Fruit fly (Drosophila melanogaster): Measurements from ENCODE around the gene Obp83cd.
A peak's percentile ranks its signal among the peaks of the same experiment; 100 is the strongest.

The Obp83cd gene

dm6 chr3R:6112252-6112995 lies 4.5 kb downstream of the Obp83cd start, which contains the start of gene Obp83g (continued):
- TF ChIP-seq CG13424 (tag; optimal IDR thresholded peaks at IDR 0.05): peak; percentile 60
- 0 out of 2 replicates have a peak, but pooled peaks have one; percentile 16 for TF ChIP-seq Rx (GFP tag; IDR thresholded peaks at IDR 0.05)
- peak; percentile 5 for TF ChIP-seq Nf-YB (GFP tag; optimal IDR thresholded peaks at IDR 0.05)
- peak; percentile 47; the same call in 1 of the 2 replicates for TF ChIP-seq CG31441 (GFP tag; IDR thresholded peaks at IDR 0.05)
- TF ChIP-seq kni (GFP tag; optimal IDR thresholded peaks at IDR 0.05): peak; percentile 46
- peak; percentile 29 for TF ChIP-seq CG12155 (GFP tag; optimal IDR thresholded peaks at IDR 0.05)
- peak; percentile 76 for TF ChIP-seq CG2678 (tag; optimal IDR thresholded peaks at IDR 0.05)
- TF ChIP-seq CG10274 (GFP tag; optimal IDR thresholded peaks at IDR 0.05): peak; percentile 31
- TF ChIP-seq HLH54F (GFP tag; optimal IDR thresholded peaks at IDR 0.05): peak; percentile 36
- 0 out of 2 replicates have a peak, but pooled peaks have one; percentile 12 for TF ChIP-seq CG17328 (GFP tag; IDR thresholded peaks at IDR 0.05)
- TF ChIP-seq Atf-2 (GFP tag; optimal IDR thresholded peaks at IDR 0.05): no peak
- peak; percentile 18 for TF ChIP-seq CG9727 (GFP tag; optimal IDR thresholded peaks at IDR 0.05)
- peak; percentile 24 to 93 for TF ChIP-seq Pdp1 (GFP tag; optimal IDR thresholded peaks at IDR 0.05)
- peak; percentile 48 for TF ChIP-seq Meics (GFP tag; optimal IDR thresholded peaks at IDR 0.05)
- TF ChIP-seq gem (tag; optimal IDR thresholded peaks at IDR 0.05): peak; percentile 66
- peak; percentile 33; the same call in 1 of the 2 replicates for TF ChIP-seq vvl (GFP tag; IDR thresholded peaks at IDR 0.05)
- TF ChIP-seq ewg (GFP tag; optimal IDR thresholded peaks at IDR 0.05): peak; percentile 7
- TF ChIP-seq Fer3 (tag; optimal IDR thresholded peaks at IDR 0.05): peak; percentile 31
- 0 out of 2 replicates have a peak, but pooled peaks have one; percentile 26 for TF ChIP-seq Ada2b (GFP tag; IDR thresholded peaks at IDR 0.05)
- TF ChIP-seq stwl (tag; optimal IDR thresholded peaks at IDR 0.05): no peak
- TF ChIP-seq Xrp1 (GFP tag; IDR thresholded peaks at IDR 0.05): no peak
- TF ChIP-seq cato (GFP tag; optimal IDR thresholded peaks at IDR 0.05; ENCODE audit: borderline replicate concordance): no peak
- TF ChIP-seq br (optimal IDR thresholded peaks at IDR 0.05): no peak
- no peak for TF ChIP-seq CG2889 (GFP tag; IDR thresholded peaks at IDR 0.05)
- 0 out of 2 replicates have a peak, but pooled peaks have one; percentile 8 for TF ChIP-seq seq (GFP tag; IDR thresholded peaks at IDR 0.05)
- peak; percentile 64 for TF ChIP-seq CG12769 (tag; optimal IDR thresholded peaks at IDR 0.05)
- no peak for TF ChIP-seq NC2α (GFP tag; optimal IDR thresholded peaks at IDR 0.05)
- no peak for TF ChIP-seq CG7928 (GFP tag; optimal IDR thresholded peaks at IDR 0.05)
- peak; percentile 66 for TF ChIP-seq CG3281 (GFP tag; optimal IDR thresholded peaks at IDR 0.05)
- no peak for TF ChIP-seq en (GFP tag; optimal IDR thresholded peaks at IDR 0.05)
- TF ChIP-seq chinmo (GFP tag; IDR thresholded peaks at IDR 0.05; ENCODE audit: partially characterized antibody): peak; percentile 79; the same call in 2 of the 4 replicates
- no peak for TF ChIP-seq da (GFP tag; optimal IDR thresholded peaks at IDR 0.05)
- 0 out of 2 replicates have a peak, but pooled peaks have one; percentile 7 for TF ChIP-seq Oaz (GFP tag; IDR thresholded peaks at IDR 0.05)
- peak; percentile 89 for TF ChIP-seq grau (tag; optimal IDR thresholded peaks at IDR 0.05)
- TF ChIP-seq Nf-YC (tag; optimal IDR thresholded peaks at IDR 0.05): peak; percentile 66
- TF ChIP-seq klu (GFP tag; IDR thresholded peaks at IDR 0.05): no peak
- TF ChIP-seq Myb (GFP tag; optimal IDR thresholded peaks at IDR 0.05): peak; percentile 3
- no peak for TF ChIP-seq CG9437 (GFP tag; optimal IDR thresholded peaks at IDR 0.05)
- TF ChIP-seq Deaf1 (tag; optimal IDR thresholded peaks at IDR 0.05): peak; percentile 79
- TF ChIP-seq CG15696 (tag; optimal IDR thresholded peaks at IDR 0.05): no peak
- TF ChIP-seq disco-r (GFP tag; optimal IDR thresholded peaks at IDR 0.05): no peak
- TF ChIP-seq Hr51 (GFP tag; optimal IDR thresholded peaks at IDR 0.05): peak in 1 of 2 experiments; percentile 69
- peak; percentile 81 for TF ChIP-seq CG9932 (GFP tag; IDR thresholded peaks at IDR 0.05)
- TF ChIP-seq CG34422 (GFP tag; IDR thresholded peaks at IDR 0.05): no peak
- TF ChIP-seq CG12391 (tag; optimal IDR thresholded peaks at IDR 0.05): peak; percentile 33
- TF ChIP-seq CG17829 (tag; optimal IDR thresholded peaks at IDR 0.05): peak; percentile 9
- TF ChIP-seq Mrtf (GFP tag; IDR thresholded peaks at IDR 0.05): peak; percentile 42; the same call in 1 of the 3 replicates
- TF ChIP-seq org-1 (GFP tag; optimal IDR thresholded peaks at IDR 0.05): peak; percentile 48
- TF ChIP-seq ap (GFP tag; IDR thresholded peaks at IDR 0.05): 0 out of 2 replicates have a peak, but pooled peaks have one; percentile 16
